Fruit fly (Drosophila melanogaster) whole organism, prepupa: ENCODE data around the gene CG32483.

Experiments used
- Blimp-1 ChIP-seq: fragments of 200-800 bp; sonication (Bioruptor generic); optimal IDR thresholded peaks from 3 replicates; lab custom pipeline; 2017; ENCODE audit warnings: missing biosample characterization, missing genetic modification characterization, mild to moderate bottlenecking, moderate library complexity, missing genetic modification reagents
- CG10631 ChIP-seq: fragments of 200-800 bp; sonication (Bioruptor generic); optimal IDR thresholded peaks from 2 replicates; lab custom pipeline; 2016; ENCODE audit warnings: missing biosample characterization, missing genetic modification characterization
- CG10669 ChIP-seq: fragments of 200-800 bp; sonication (Bioruptor generic); optimal IDR thresholded peaks from 3 replicates; lab custom pipeline; 2018; ENCODE audit warnings: missing biosample characterization, mild to moderate bottlenecking, missing genetic modification characterization, moderate library complexity
- CG11294 ChIP-seq: fragments of 200-800 bp; sonication (Bioruptor generic); IDR thresholded peaks from 2 replicates; pipeline ENCODE4 v1.3.6; 2022; ENCODE audit warnings: missing biosample characterization, missing genetic modification characterization
- CG15336 ChIP-seq: fragments of 200-800 bp; sonication (Bioruptor generic); IDR thresholded peaks from 2 replicates; pipeline ENCODE4 v1.3.6; 2022; ENCODE audit warnings: missing biosample characterization, missing genetic modification characterization
- CG1621 ChIP-seq: fragments of 200-800 bp; sonication (Bioruptor generic); optimal IDR thresholded peaks from 3 replicates; lab custom pipeline; 2018; ENCODE audit warnings: missing biosample characterization, mild to moderate bottlenecking, missing genetic modification characterization
- CG16779 ChIP-seq: fragments of 200-800 bp; sonication (Bioruptor generic); optimal IDR thresholded peaks from 3 replicates; lab custom pipeline; 2017; ENCODE audit warnings: missing biosample characterization, mild to moderate bottlenecking, missing genetic modification characterization
- CG3032 ChIP-seq: fragments of 200-800 bp; optimal IDR thresholded peaks from 2 replicates; lab custom pipeline; 2019; ENCODE audit warnings: missing biosample characterization, mild to moderate bottlenecking, missing genetic modification characterization, moderate library complexity
- CG32006 ChIP-seq: fragments of 200-800 bp; sonication (Bioruptor generic); optimal IDR thresholded peaks from 3 replicates; lab custom pipeline; 2017; ENCODE audit warnings: missing biosample characterization, mild to moderate bottlenecking, missing genetic modification characterization
- CG3919 ChIP-seq: fragments of 200-800 bp; sonication (Bioruptor generic); optimal IDR thresholded peaks from 3 replicates; lab custom pipeline; 2016; ENCODE audit warnings: missing biosample characterization, missing genetic modification characterization
- CG6163 ChIP-seq: fragments of 200-800 bp; sonication (Bioruptor generic); IDR thresholded peaks from 3 replicates; pipeline ENCODE4 v1.3.6; 2022; ENCODE audit warnings: missing biosample characterization, missing genetic modification characterization
- CG6792 ChIP-seq: fragments of 200-800 bp; sonication (Bioruptor generic); optimal IDR thresholded peaks from 3 replicates; lab custom pipeline; 2016; ENCODE audit warnings: missing biosample characterization, missing genetic modification characterization
- CG6854 ChIP-seq: fragments of 200-800 bp; sonication (Bioruptor generic); optimal IDR thresholded peaks from 2 replicates; lab custom pipeline; 2017; ENCODE audit warnings: missing biosample characterization, mild to moderate bottlenecking, missing genetic modification characterization
- CG7368 ChIP-seq: fragments of 200-800 bp; sonication (Bioruptor generic); optimal IDR thresholded peaks from 3 replicates; lab custom pipeline; 2016; ENCODE audit warnings: missing biosample characterization, missing genetic modification characterization
- CG8119 ChIP-seq: fragments of 200-800 bp; sonication (Bioruptor generic); IDR thresholded peaks from 3 replicates; pipeline ENCODE4 v1.3.6; 2022; ENCODE audit warnings: missing biosample characterization, missing genetic modification characterization
- CG8319 ChIP-seq: fragments of 200-800 bp; sonication (Bioruptor generic); optimal IDR thresholded peaks from 3 replicates; lab custom pipeline; 2016; ENCODE audit warnings: missing biosample characterization, missing genetic modification characterization
- CG8632 ChIP-seq: fragments of 200-800 bp; sonication (Bioruptor generic); optimal IDR thresholded peaks from 3 replicates; lab custom pipeline; 2016; ENCODE audit warnings: missing biosample characterization, missing genetic modification characterization
- Eip75B ChIP-seq: fragments of 200-800 bp; sonication (Bioruptor generic); optimal IDR thresholded peaks from 3 replicates; lab custom pipeline; 2016; ENCODE audit warnings: missing biosample characterization, missing genetic modification characterization
- Eip78C ChIP-seq: fragments of 200-800 bp; sonication (Bioruptor generic); peaks from one replicate; lab custom pipeline; 2016; ENCODE audit warnings: missing biosample characterization, missing genetic modification characterization
- Ets21C ChIP-seq: fragments of 200-800 bp; sonication (Bioruptor generic); optimal IDR thresholded peaks from 3 replicates; lab custom pipeline; 2016; ENCODE audit warnings: missing biosample characterization, missing genetic modification characterization
- Ets96B ChIP-seq: fragments of 200-800 bp; optimal IDR thresholded peaks from 2 replicates; lab custom pipeline; 2019; ENCODE audit warnings: missing biosample characterization, mild to moderate bottlenecking, missing genetic modification characterization, moderate library complexity
- Hr38 ChIP-seq: sonication (Bioruptor generic); optimal IDR thresholded peaks from 2 replicates; lab custom pipeline; 2016; ENCODE audit warnings: missing biosample characterization, missing genetic modification characterization
- Hr4 ChIP-seq: fragments of 200-800 bp; sonication (Bioruptor generic); optimal IDR thresholded peaks from 3 replicates; lab custom pipeline; 2016; ENCODE audit warnings: missing biosample characterization, missing genetic modification characterization
- Lpt ChIP-seq: fragments of 200-800 bp; sonication (Bioruptor generic); optimal IDR thresholded peaks from 3 replicates; lab custom pipeline; 2016; ENCODE audit warnings: missing biosample characterization, missing genetic modification characterization
- Met ChIP-seq: fragments of 200-800 bp; sonication (Bioruptor generic); optimal IDR thresholded peaks from 3 replicates; lab custom pipeline; 2016; ENCODE audit warnings: missing biosample characterization, missing genetic modification characterization
- OdsH ChIP-seq: fragments of 200-800 bp; sonication (Bioruptor generic); optimal IDR thresholded peaks from 3 replicates; lab custom pipeline; 2016; ENCODE audit warnings: missing biosample characterization, missing genetic modification characterization
- Smox ChIP-seq: fragments of 200-800 bp; sonication (Bioruptor generic); optimal IDR thresholded peaks from 3 replicates; lab custom pipeline; 2016; ENCODE audit warnings: missing biosample characterization, missing genetic modification characterization
- Sox102F ChIP-seq: fragments of 200-800 bp; sonication (Bioruptor generic); optimal IDR thresholded peaks from 2 replicates; lab custom pipeline; 2016; ENCODE audit warnings: missing biosample characterization, mild to moderate bottlenecking, missing genetic modification characterization
- Sox14 ChIP-seq: fragments of 200-800 bp; sonication (Bioruptor generic); optimal IDR thresholded peaks from 3 replicates; lab custom pipeline; 2016; ENCODE audit warnings: missing biosample characterization, missing genetic modification characterization
- Sox15 ChIP-seq: fragments of 200-800 bp; sonication (Bioruptor generic); optimal IDR thresholded peaks from 3 replicates; lab custom pipeline; 2016; ENCODE audit warnings: missing biosample characterization, missing genetic modification characterization
- cyc ChIP-seq: fragments of 200-800 bp; sonication (Bioruptor generic); optimal IDR thresholded peaks from 3 replicates; lab custom pipeline; 2016; ENCODE audit warnings: missing biosample characterization, missing genetic modification characterization
- dsx ChIP-seq: fragments of 200-800 bp; optimal IDR thresholded peaks from 3 replicates; lab custom pipeline; 2019; ENCODE audit warnings: missing biosample characterization, mild to moderate bottlenecking, missing genetic modification characterization, moderate library complexity; ENCODE audit not compliant: poor library complexity, severe bottlenecking
- eg ChIP-seq: fragments of 200-800 bp; sonication (Bioruptor generic); IDR thresholded peaks from 3 replicates; pipeline ENCODE4 v1.3.6; 2022; ENCODE audit warnings: missing biosample characterization, missing genetic modification characterization
- esn ChIP-seq: fragments of 200-800 bp; sonication (Bioruptor generic); optimal IDR thresholded peaks from 2 replicates; lab custom pipeline; 2016; ENCODE audit warnings: missing biosample characterization, mild to moderate bottlenecking, missing genetic modification characterization, moderate library complexity
- fd59A ChIP-seq: fragments of 200-800 bp; sonication (Bioruptor generic); optimal IDR thresholded peaks from 2 replicates; lab custom pipeline; 2017; ENCODE audit warnings: missing biosample characterization, mild to moderate bottlenecking, missing genetic modification characterization, missing genetic modification reagents
- fd85E ChIP-seq: fragments of 200-800 bp; sonication (Bioruptor generic); optimal IDR thresholded peaks from 3 replicates; lab custom pipeline; 2016; ENCODE audit warnings: missing biosample characterization, missing genetic modification characterization
- fkh ChIP-seq: fragments of 200-800 bp; sonication (Bioruptor generic); optimal IDR thresholded peaks from 3 replicates; lab custom pipeline; 2017; ENCODE audit warnings: missing biosample characterization, mild to moderate bottlenecking, missing genetic modification characterization, moderate library complexity
- lz ChIP-seq: fragments of 200-800 bp; sonication (Bioruptor generic); optimal IDR thresholded peaks from 3 replicates; lab custom pipeline; 2016; ENCODE audit warnings: missing biosample characterization, missing genetic modification characterization
- net ChIP-seq: fragments of 200-800 bp; sonication (Bioruptor generic); optimal IDR thresholded peaks from 3 replicates; lab custom pipeline; 2016; ENCODE audit warnings: missing biosample characterization, missing genetic modification characterization
- pdm3 ChIP-seq: fragments of 200-800 bp; sonication (Bioruptor generic); optimal IDR thresholded peaks from 3 replicates; lab custom pipeline; 2016; ENCODE audit warnings: missing biosample characterization, missing genetic modification characterization
- salr ChIP-seq, 2 experiments: fragments of 200-800 bp; sonication (Bioruptor generic); optimal IDR thresholded peaks; 3 replicates each; lab custom pipeline; 2016 to 2018; ENCODE audit warnings: missing biosample characterization in 2 of 2, missing genetic modification characterization in 2 of 2, mild to moderate bottlenecking in 1 of 2
- ss ChIP-seq, 2 experiments: fragments of 200-800 bp; sonication (Bioruptor generic); optimal IDR thresholded peaks; 2 replicates in 1 of 2; 3 replicates in 1 of 2; lab custom pipeline; 2017 to 2018; ENCODE audit warnings: mild to moderate bottlenecking in 2 of 2, missing biosample characterization in 2 of 2, missing genetic modification characterization in 2 of 2, moderate library complexity in 1 of 2
- topi ChIP-seq: fragments of 200-800 bp; sonication (Bioruptor generic); optimal IDR thresholded peaks from 3 replicates; lab custom pipeline; 2016; ENCODE audit warnings: missing biosample characterization, missing genetic modification characterization
- vri ChIP-seq: fragments of 200-800 bp; sonication (Bioruptor generic); optimal IDR thresholded peaks from 3 replicates; lab custom pipeline; 2016; ENCODE audit warnings: missing biosample characterization, mild to moderate bottlenecking, missing genetic modification characterization

The CG32483 gene

dm6 chr3L:727190-727589, 37.3 kb upstream of the CG32483 start (continued):
- TF ChIP-seq esn (GFP tag; lab: Kevin White, UChicago) (peak; percentile 65), pdm3 (GFP tag; lab: Kevin White, UChicago) (peak; percentile 31), Sox15 (GFP tag; lab: Kevin White, UChicago) (no peak), OdsH (GFP tag; lab: Kevin White, UChicago) (peak; percentile 23), Hr4 (no peak)

- TF ChIP-seq CG10631 (GFP tag; lab: Kevin White, UChicago) (no peak), CG6163 (no peak), CG6792 (no peak), fd85E (no peak), CG1621 (no peak), Sox14 (GFP tag; lab: Kevin White, UChicago) (no peak), Lpt (GFP tag; lab: Kevin White, UChicago) (no peak), Eip78C (GFP tag; lab: Kevin White, UChicago) (no peak), CG8119 (GFP tag; lab: Robert Waterston, UW) (no peak), CG8319 (GFP tag; lab: Kevin White, UChicago) (no peak)
Measured at dm6 chr3L:726486-727180, 36.8 kb upstream of the CG32483 start.

dm6 chr3L:725527-726191, 35.8 kb upstream of the CG32483 start:
- TF ChIP-seq salr (GFP tag; optimal IDR thresholded peaks at IDR 0.05; lab: Kevin White, UChicago) = peak; percentile 14 to 38
- peak; percentile 84 for TF ChIP-seq CG6792
- TF ChIP-seq Sox102F = peak; percentile 89
- peak; percentile 61 for TF ChIP-seq Eip75B (GFP tag; lab: Kevin White, UChicago)
- TF ChIP-seq fd59A = peak; percentile 49
- peak; percentile 91 for TF ChIP-seq cyc (GFP tag; lab: Kevin White, UChicago)
- TF ChIP-seq vri (GFP tag; lab: Kevin White, UChicago) = peak; percentile 75
- peak; percentile 44 for TF ChIP-seq net (GFP tag; lab: Kevin White, UChicago)
- TF ChIP-seq Blimp-1 (GFP tag; lab: Kevin White, UChicago) = peak; percentile 64
- peak; percentile 64 for TF ChIP-seq CG8632 (GFP tag; lab: Kevin White, UChicago)
- peak; percentile 92 for TF ChIP-seq Eip78C (GFP tag; lab: Kevin White, UChicago)
- 0 out of 3 replicates have a peak, but pooled peaks have one; percentile 14 for TF ChIP-seq eg (GFP tag; lab: Robert Waterston, UW)
- peak; percentile 83 for TF ChIP-seq CG6163
- TF ChIP-seq CG8119 (GFP tag; lab: Robert Waterston, UW) = 0 out of 3 replicates have a peak, but pooled peaks have one; percentile 21
- TF ChIP-seq Ets96B (tag; lab: Kevin White, UChicago) = peak; percentile 74
- no peak for TF ChIP-seq Lpt (GFP tag; lab: Kevin White, UChicago)
- peak; percentile 73 for TF ChIP-seq CG10669 (GFP tag; lab: Kevin White, UChicago)
- peak; percentile 61 for TF ChIP-seq CG8319 (GFP tag; lab: Kevin White, UChicago)
- peak; percentile 72 for TF ChIP-seq CG1621
- TF ChIP-seq CG7368 (GFP tag; lab: Kevin White, UChicago) = peak; percentile 68
- TF ChIP-seq CG3919 = peak; percentile 83
- peak; percentile 57 for TF ChIP-seq CG3032 (tag; lab: Kevin White, UChicago)
- TF ChIP-seq CG16779 = no peak
- TF ChIP-seq lz = peak; percentile 88
- TF ChIP-seq CG11294 = no peak
- peak; percentile 58 for TF ChIP-seq CG6854 (GFP tag; lab: Kevin White, UChicago)
- peak; percentile 94 for TF ChIP-seq Met
- TF ChIP-seq Sox15 (GFP tag; lab: Kevin White, UChicago) = peak; percentile 70
- TF ChIP-seq esn (GFP tag; lab: Kevin White, UChicago) = peak; percentile 93
- TF ChIP-seq ss (GFP tag; optimal IDR thresholded peaks at IDR 0.05; lab: Kevin White, UChicago) = peak; percentile 54 to 70
- TF ChIP-seq topi = peak; percentile 91
- peak; percentile 88 for TF ChIP-seq Smox (GFP tag; lab: Kevin White, UChicago)
- peak; percentile 69 for TF ChIP-seq CG10631 (GFP tag; lab: Kevin White, UChicago)
- TF ChIP-seq CG32006 = peak; percentile 26
- TF ChIP-seq Ets21C (GFP tag; lab: Kevin White, UChicago) = peak; percentile 84
- TF ChIP-seq CG15336 (GFP tag; lab: Robert Waterston, UW) = no peak
- TF ChIP-seq fd85E = no peak
- no peak for TF ChIP-seq Hr38 (GFP tag; lab: Kevin White, UChicago)
- TF ChIP-seq dsx (GFP tag; lab: Kevin White, UChicago) = peak; percentile 38
- no peak for TF ChIP-seq fkh
